Worm (Caenorhabditis elegans): ENCODE measurements around the gene D2096.12.

DNA sequence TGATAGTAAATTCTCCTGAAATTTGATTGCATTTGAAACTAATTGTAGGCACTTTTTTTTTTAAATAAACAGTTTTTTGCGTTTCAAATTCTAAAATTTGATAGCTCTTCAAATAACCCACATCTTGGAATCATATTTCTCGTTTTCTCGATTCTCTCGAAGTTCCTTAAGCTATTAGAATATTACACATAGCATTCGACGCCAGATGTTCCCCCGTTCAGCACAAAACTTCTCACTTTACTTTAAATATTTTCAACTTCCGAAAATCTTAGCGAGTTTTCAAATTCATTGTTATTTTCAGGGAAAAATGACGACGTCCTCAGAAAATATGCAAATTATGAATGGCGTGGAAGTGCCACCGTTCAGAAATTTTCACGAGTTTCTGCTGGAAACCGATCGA is 16.4 kb downstream of the D2096.12 start, which contains the start of gene praf-3:
- TF ChIP-seq ztf-23 (GFP tag; IDR thresholded peaks at IDR 0.05) (no peak), flt-1 (GFP tag; IDR thresholded peaks at IDR 0.05) (no peak), med-1 (GFP tag; optimal IDR thresholded peaks at IDR 0.05; ENCODE audit: insufficient read depth) (no peak), T22C8.4 (GFP tag; IDR thresholded peaks at IDR 0.05) (no peak), ztf-29 (GFP tag; IDR thresholded peaks at IDR 0.05) (no peak), klf-2 (GFP tag; conservative IDR thresholded peaks at IDR 0.05) (no peak), cog-1 (tag; optimal IDR thresholded peaks at IDR 0.05) (no peak)
